Worm (Caenorhabditis elegans) whole organism, young adult: Measurements from ENCODE around the gene kcc-2.

Experiments used
- B0019.2 ChIP-seq: fragments of 200-800 bp; sonication (Bioruptor generic); conservative IDR thresholded peaks from 2 replicates; pipeline ENCODE4 v1.3.6; 2022; ENCODE audit warnings: missing genetic modification reagents, missing genetic modification characterization, missing compliant biosample characterization
- F23B12.7 ChIP-seq: sonication (generic microtip); optimal IDR thresholded peaks from 2 replicates; lab custom pipeline; 2017; ENCODE audit warnings: missing genetic modification characterization, mild to moderate bottlenecking, missing compliant biosample characterization, antibody characterized with exemption, moderate library complexity; ENCODE audit not compliant: insufficient read depth
- F33H1.4 ChIP-seq: fragments of 200-800 bp; sonication (Bioruptor generic); IDR thresholded peaks from 2 replicates; pipeline ENCODE4 v1.3.6; 2022; ENCODE audit warnings: missing genetic modification reagents, missing genetic modification characterization, missing compliant biosample characterization
- F49E8.2 ChIP-seq: sonication (generic microtip); optimal IDR thresholded peaks from 3 replicates; lab custom pipeline; 2017; ENCODE audit warnings: missing genetic modification characterization, mild to moderate bottlenecking, missing compliant biosample characterization, antibody characterized with exemption, moderate library complexity; ENCODE audit not compliant: insufficient read depth
- F52B5.7 ChIP-seq: sonication (generic microtip); optimal IDR thresholded peaks from 2 replicates; lab custom pipeline; 2016; ENCODE audit warnings: mild to moderate bottlenecking, missing genetic modification characterization, missing compliant biosample characterization
- F57A8.1 ChIP-seq: fragments of 200-800 bp; sonication (Bioruptor generic); optimal IDR thresholded peaks from 2 replicates; lab custom pipeline; 2018; ENCODE audit warnings: mild to moderate bottlenecking, missing genetic modification characterization, moderate library complexity, missing compliant biosample characterization
- K11D2.4 ChIP-seq: fragments of 200-800 bp; sonication (Bioruptor generic); IDR thresholded peaks from 2 replicates; pipeline ENCODE4 v1.3.6; 2022; ENCODE audit warnings: missing genetic modification reagents, missing genetic modification characterization, missing compliant biosample characterization
- T07F8.4 ChIP-seq: sonication (generic microtip); optimal IDR thresholded peaks from 2 replicates; lab custom pipeline; 2016; ENCODE audit warnings: mild to moderate bottlenecking, missing genetic modification characterization, moderate library complexity, missing compliant biosample characterization
- Y67H2A.10 ChIP-seq: fragments of 200-800 bp; sonication (Bioruptor generic); conservative IDR thresholded peaks from 2 replicates; pipeline ENCODE4 v1.3.6; 2022; ENCODE audit warnings: missing genetic modification reagents, missing genetic modification characterization, missing compliant biosample characterization
- Y79H2A.3 ChIP-seq: fragments of 200-800 bp; sonication (Bioruptor generic); conservative IDR thresholded peaks from 2 replicates; pipeline ENCODE4 v1.3.6; 2022; ENCODE audit warnings: missing genetic modification reagents, missing genetic modification characterization, missing compliant biosample characterization
- Y95B8A.8 ChIP-seq: fragments of 200-800 bp; sonication (Bioruptor generic); IDR thresholded peaks from 2 replicates; pipeline ENCODE4 v1.3.6; 2022; ENCODE audit warnings: missing genetic modification reagents, missing genetic modification characterization, missing compliant biosample characterization
- attf-3 ChIP-seq: fragments of 200-800 bp; sonication (Bioruptor generic); conservative IDR thresholded peaks from 2 replicates; pipeline ENCODE4 v1.3.6; 2022; ENCODE audit warnings: missing genetic modification reagents, missing genetic modification characterization, missing compliant biosample characterization
- attf-5 ChIP-seq: fragments of 200-800 bp; sonication (Bioruptor generic); optimal IDR thresholded peaks from 2 replicates; lab custom pipeline; 2018; ENCODE audit warnings: mild to moderate bottlenecking, missing genetic modification characterization, missing compliant biosample characterization
- attf-6 ChIP-seq: fragments of 200-800 bp; sonication (Bioruptor generic); IDR thresholded peaks from 2 replicates; pipeline ENCODE4 v1.3.6; 2022; ENCODE audit warnings: missing genetic modification reagents, missing genetic modification characterization, missing compliant biosample characterization
- bed-1 ChIP-seq: fragments of 200-800 bp; sonication (Bioruptor generic); IDR thresholded peaks from 2 replicates; pipeline ENCODE4 v1.3.6; 2022; ENCODE audit warnings: missing genetic modification reagents, missing genetic modification characterization, missing compliant biosample characterization
- bed-2 ChIP-seq: fragments of 200-800 bp; sonication (Bioruptor generic); IDR thresholded peaks from 2 replicates; pipeline ENCODE4 v1.3.6; 2022; ENCODE audit warnings: missing genetic modification reagents, missing genetic modification characterization, missing compliant biosample characterization
- cebp-2 ChIP-seq: fragments of 200-800 bp; sonication (Bioruptor generic); IDR thresholded peaks from 2 replicates; pipeline ENCODE4 v1.3.6; 2022; ENCODE audit warnings: missing genetic modification characterization, missing compliant biosample characterization
- ceh-40 ChIP-seq: fragments of 200-800 bp; sonication (Bioruptor generic); IDR thresholded peaks from 2 replicates; pipeline ENCODE4 v1.3.6; 2022; ENCODE audit warnings: missing genetic modification characterization, missing compliant biosample characterization
- chd-7 ChIP-seq: sonication (generic microtip); optimal IDR thresholded peaks from 2 replicates; lab custom pipeline; 2016; ENCODE audit warnings: mild to moderate bottlenecking, missing genetic modification characterization, moderate library complexity, missing compliant biosample characterization
- efl-1 ChIP-seq: fragments of 150-350 bp; optimal IDR thresholded peaks from 2 replicates; lab custom pipeline; 2014; ENCODE audit warnings: missing biosample characterization, missing genetic modification reagents, missing genetic modification characterization
- ets-4 ChIP-seq: fragments of 200-800 bp; sonication (Bioruptor generic); optimal IDR thresholded peaks from 2 replicates; lab custom pipeline; 2018; ENCODE audit warnings: mild to moderate bottlenecking, missing genetic modification characterization, missing compliant biosample characterization
- gei-17 ChIP-seq: fragments of 200-800 bp; sonication (Bioruptor generic); optimal IDR thresholded peaks from 2 replicates; lab custom pipeline; 2018; ENCODE audit warnings: mild to moderate bottlenecking, missing genetic modification characterization, missing compliant biosample characterization
- hmg-1.2 ChIP-seq: fragments of 200-800 bp; sonication (Bioruptor generic); IDR thresholded peaks from 2 replicates; pipeline ENCODE4 v1.3.6; 2022; ENCODE audit warnings: missing genetic modification reagents, missing genetic modification characterization, missing compliant biosample characterization
- lin-54 ChIP-seq: fragments of 200-800 bp; sonication (Bioruptor generic); optimal IDR thresholded peaks from 2 replicates; lab custom pipeline; 2018; ENCODE audit warnings: mild to moderate bottlenecking, missing genetic modification characterization, missing compliant biosample characterization
- lir-1 ChIP-seq: fragments of 200-800 bp; sonication (Bioruptor generic); conservative IDR thresholded peaks from 2 replicates; pipeline ENCODE4 v1.3.6; 2022; ENCODE audit warnings: missing genetic modification reagents, missing genetic modification characterization, missing compliant biosample characterization
- lsy-27 ChIP-seq: sonication (generic microtip); optimal IDR thresholded peaks from 2 replicates; lab custom pipeline; 2017; ENCODE audit warnings: missing genetic modification characterization, mild to moderate bottlenecking, missing compliant biosample characterization, antibody characterized with exemption, missing genotype, borderline replicate concordance; ENCODE audit not compliant: insufficient read depth
- nfya-1 ChIP-seq: sonication (generic microtip); optimal IDR thresholded peaks from 2 replicates; lab custom pipeline; 2017; ENCODE audit warnings: antibody characterized with exemption, missing compliant biosample characterization, missing genetic modification characterization, borderline replicate concordance; ENCODE audit not compliant: insufficient read depth
- nfya-2 ChIP-seq: fragments of 200-800 bp; sonication (Bioruptor generic); IDR thresholded peaks from 2 replicates; pipeline ENCODE4 v1.3.6; 2022; ENCODE audit warnings: missing genetic modification reagents, missing genetic modification characterization, missing compliant biosample characterization
- nhr-179 ChIP-seq: sonication (generic microtip); optimal IDR thresholded peaks from 2 replicates; lab custom pipeline; 2016; ENCODE audit warnings: mild to moderate bottlenecking, missing genetic modification characterization, missing compliant biosample characterization
- nhr-27 ChIP-seq: fragments of 200-800 bp; sonication (Bioruptor generic); optimal IDR thresholded peaks from 2 replicates; lab custom pipeline; 2018; ENCODE audit warnings: mild to moderate bottlenecking, missing genetic modification characterization, moderate library complexity, missing compliant biosample characterization
- pbrm-1 ChIP-seq: fragments of 200-800 bp; sonication (Bioruptor generic); IDR thresholded peaks from 2 replicates; pipeline ENCODE4 v1.3.6; 2022; ENCODE audit warnings: missing genetic modification reagents, missing genetic modification characterization, missing compliant biosample characterization
- pha-4 ChIP-seq: fragments of 150-350 bp; sonication (generic microtip); optimal IDR thresholded peaks from 2 replicates; lab custom pipeline; 2014; ENCODE audit warnings: missing biosample characterization, missing genetic modification reagents, missing genetic modification characterization
- repo-1 ChIP-seq: sonication (generic microtip); optimal IDR thresholded peaks from 2 replicates; lab custom pipeline; 2017; ENCODE audit warnings: mild to moderate bottlenecking, missing genetic modification characterization, missing compliant biosample characterization
- sea-2 ChIP-seq: fragments of 200-800 bp; sonication (Bioruptor generic); IDR thresholded peaks from 2 replicates; pipeline ENCODE4 v1.3.6; 2022; ENCODE audit warnings: missing genetic modification characterization, missing compliant biosample characterization
- snpc-4 ChIP-seq, 5 experiments: fragments of 150-350 bp in 1 of 5; sonication (generic microtip) in 4 of 5; optimal IDR thresholded peaks; 2 replicates each; lab custom pipeline; 2014 to 2018; ENCODE audit warnings: missing genetic modification characterization in 5 of 5, missing biosample characterization in 3 of 5, antibody characterized with exemption in 2 of 5, mild to moderate bottlenecking in 2 of 5, missing compliant biosample characterization in 2 of 5, missing genotype in 2 of 5, moderate library complexity in 2 of 5, missing genetic modification reagents in 1 of 5
- somi-1 ChIP-seq: fragments of 200-800 bp; sonication (Bioruptor generic); optimal IDR thresholded peaks from 2 replicates; lab custom pipeline; 2018; ENCODE audit warnings: mild to moderate bottlenecking, missing genetic modification characterization, missing compliant biosample characterization
- tbp1 ChIP-seq: fragments of 200-800 bp; sonication (Bioruptor generic); optimal IDR thresholded peaks from 2 replicates; lab custom pipeline; 2018; ENCODE audit warnings: mild to moderate bottlenecking, missing genetic modification characterization, missing compliant biosample characterization
- tbx-9 ChIP-seq: sonication (generic microtip); optimal IDR thresholded peaks from 2 replicates; lab custom pipeline; 2016; ENCODE audit warnings: borderline replicate concordance, missing genetic modification characterization, inconsistent platforms, missing compliant biosample characterization
- tlf-1 ChIP-seq: fragments of 200-800 bp; sonication (Bioruptor generic); optimal IDR thresholded peaks from 2 replicates; lab custom pipeline; 2018; ENCODE audit warnings: mild to moderate bottlenecking, missing genetic modification characterization, missing compliant biosample characterization
- unc-130 ChIP-seq: sonication (generic microtip); optimal IDR thresholded peaks from 2 replicates; lab custom pipeline; 2016; ENCODE audit warnings: missing genetic modification reagents, missing genetic modification characterization, missing compliant biosample characterization
- ztf-22 ChIP-seq: fragments of 200-800 bp; sonication (Bioruptor generic); optimal IDR thresholded peaks from 2 replicates; lab custom pipeline; 2018; ENCODE audit warnings: mild to moderate bottlenecking, missing genetic modification characterization, moderate library complexity, missing compliant biosample characterization
- ztf-26 ChIP-seq: sonication (generic microtip); optimal IDR thresholded peaks from 2 replicates; lab custom pipeline; 2017; ENCODE audit warnings: missing genetic modification characterization, missing compliant biosample characterization
- ztf-28 ChIP-seq: fragments of 200-800 bp; sonication (Bioruptor generic); IDR thresholded peaks from 2 replicates; pipeline ENCODE4 v1.3.6; 2022; ENCODE audit warnings: missing genetic modification reagents, missing genetic modification characterization, missing compliant biosample characterization

kcc-2 gene

ce11 chrIV:6108665-6109064 is 67.9 kb downstream of the kcc-2 start:
- TF ChIP-seq bed-2 (GFP tag; lab: Robert Waterston, UW) (no peak), chd-7 (tag; lab: Kevin White, UChicago) (no peak), attf-3 (GFP tag; lab: Robert Waterston, UW) (no peak), ceh-40 (GFP tag; lab: Robert Waterston, UW) (no peak), nhr-27 (tag; lab: Kevin White, UChicago) (no peak), efl-1 (GFP tag; lab: Kevin White, UChicago) (no peak), F57A8.1 (no peak), pha-4 (tag; lab: Kevin White, UChicago) (no peak), K11D2.4 (GFP tag; lab: Robert Waterston, UW) (no peak), lsy-27 (tag; lab: Kevin White, UChicago) (no peak), hmg-1.2 (GFP tag; lab: Robert Waterston, UW) (no peak), pbrm-1 (GFP tag; lab: Robert Waterston, UW) (no peak), nhr-179 (tag; lab: Kevin White, UChicago) (no peak), Y95B8A.8 (GFP tag; lab: Robert Waterston, UW) (no peak)

DNA sequence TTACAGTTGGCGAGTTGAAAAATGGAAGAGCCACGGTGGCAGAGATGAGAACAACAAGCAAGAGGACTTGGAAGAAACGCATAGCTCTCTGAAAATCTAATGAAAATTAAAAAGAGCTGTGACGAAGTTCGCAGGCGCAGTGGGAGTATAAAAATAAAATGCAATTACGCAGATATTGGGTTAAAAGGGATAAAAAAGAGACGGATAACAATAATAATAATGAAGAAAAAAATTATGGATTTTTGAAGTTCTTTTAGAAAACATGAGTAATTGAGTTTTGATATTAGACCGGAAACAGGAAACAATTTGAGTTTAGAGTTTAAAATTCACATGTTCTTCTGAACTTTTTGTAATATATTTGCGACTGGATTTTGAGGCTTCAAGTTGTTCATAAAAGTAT is 71.5 kb downstream of the kcc-2 start, which contains the start of gene M03D4.3:
M03D4.3 (minus strand) TSS at position 101 of the 400 bp plus-strand sequence.
- TF ChIP-seq nfya-2 (GFP tag; lab: Robert Waterston, UW), result no peak
- TF ChIP-seq F23B12.7 (tag; lab: Kevin White, UChicago), result no peak
- TF ChIP-seq Y67H2A.10 (GFP tag; lab: Robert Waterston, UW), result no peak
- TF ChIP-seq attf-5, result no peak
- no peak for TF ChIP-seq nfya-1 (tag; lab: Kevin White, UChicago)
- TF ChIP-seq tbp1 (GFP tag; lab: Kevin White, UChicago), result no peak

ce11 chrIV:6117741-6118265 is 77.0 kb downstream of the kcc-2 start, which contains the start of gene zen-4:
Gene zen-4 (plus strand): TSS chrIV:6118215.
- TF ChIP-seq somi-1 (no peak), bed-1 (GFP tag; lab: Robert Waterston, UW) (no peak), tlf-1 (GFP tag; lab: Kevin White, UChicago) (peak; percentile 93), cebp-2 (GFP tag; lab: Robert Waterston, UW) (peak; percentile 76; the same call in 1 of the 2 replicates), lir-1 (no peak), ztf-28 (GFP tag; lab: Robert Waterston, UW) (0 out of 2 replicates have a peak, but pooled peaks have one; percentile 54), Y79H2A.3 (GFP tag; lab: Robert Waterston, UW) (no peak), Y95B8A.8 (GFP tag; lab: Robert Waterston, UW) (peak; percentile 83; the same call in 1 of the 2 replicates), F33H1.4 (peak; percentile 89), ets-4 (no peak), hmg-1.2 (GFP tag; lab: Robert Waterston, UW) (peak; percentile 96), nhr-179 (tag; lab: Kevin White, UChicago) (no peak), sea-2 (GFP tag; lab: Robert Waterston, UW) (no peak), F52B5.7 (tag; lab: Kevin White, UChicago) (no peak), tbx-9 (tag; lab: Kevin White, UChicago) (no peak), ztf-22 (GFP tag; lab: Kevin White, UChicago) (no peak), ztf-26 (tag; lab: Kevin White, UChicago) (no peak), F23B12.7 (tag; lab: Kevin White, UChicago) (peak; percentile 24), lin-54 (peak; percentile 92), T07F8.4 (tag; lab: Kevin White, UChicago) (peak; percentile 36), nfya-1 (tag; lab: Kevin White, UChicago) (no peak), repo-1 (tag; lab: Kevin White, UChicago) (peak; percentile 82), gei-17 (GFP tag; lab: Kevin White, UChicago) (no peak), attf-6 (GFP tag; lab: Robert Waterston, UW) (peak; percentile 96), unc-130 (peak; percentile 82), snpc-4 (GFP tag; optimal IDR thresholded peaks at IDR 0.05; lab: Kevin White, UChicago) (peak; percentile 99), snpc-4 (tag; optimal IDR thresholded peaks at IDR 0.05; lab: Kevin White, UChicago) (peak; percentile 98 to 99 (median 98)), B0019.2 (GFP tag; lab: Robert Waterston, UW) (peak; percentile 55), F49E8.2 (tag; lab: Kevin White, UChicago) (peak; percentile 99)
